Fruit fly (Drosophila melanogaster) whole organism, embryonic: ENCODE measurements around the gene SP555.

Source experiments
- Adf1 ChIP-seq: fragments of 200-800 bp; sonication (Bioruptor generic); IDR thresholded peaks from 2 replicates; pipeline ENCODE4 v1.3.6; 2022; ENCODE audit warnings: missing biosample characterization, missing genetic modification characterization
- Blimp-1 ChIP-seq: fragments of 200-800 bp; sonication (Bioruptor generic); optimal IDR thresholded peaks from 3 replicates; lab custom pipeline; 2018; ENCODE audit warnings: missing biosample characterization, missing genetic modification characterization, mild to moderate bottlenecking, moderate library complexity, missing genetic modification reagents
- CG12104 ChIP-seq: fragments of 200-800 bp; sonication (Bioruptor generic); optimal IDR thresholded peaks from 3 replicates; lab custom pipeline; 2016; ENCODE audit warnings: missing biosample characterization, missing genetic modification characterization
- CG12155 ChIP-seq: fragments of 200-800 bp; sonication (Bioruptor generic); optimal IDR thresholded peaks from 3 replicates; lab custom pipeline; 2016; ENCODE audit warnings: missing biosample characterization, missing genetic modification characterization
- CG12942 ChIP-seq: fragments of 200-800 bp; sonication (Bioruptor generic); optimal IDR thresholded peaks from 3 replicates; lab custom pipeline; 2016; ENCODE audit warnings: missing biosample characterization, missing genetic modification characterization
- CG13287 ChIP-seq: fragments of 200-800 bp; sonication (Bioruptor generic); IDR thresholded peaks from 2 replicates; pipeline ENCODE4 v1.3.6; 2022; ENCODE audit warnings: missing biosample characterization, missing genetic modification characterization; ENCODE audit not compliant: partially characterized antibody
- CG17359 ChIP-seq: fragments of 200-800 bp; sonication (Bioruptor generic); optimal IDR thresholded peaks from 3 replicates; lab custom pipeline; 2018; ENCODE audit warnings: missing biosample characterization, mild to moderate bottlenecking, missing genetic modification characterization, moderate library complexity
- CG18764 ChIP-seq: fragments of 200-800 bp; sonication (Bioruptor generic); optimal IDR thresholded peaks from 3 replicates; lab custom pipeline; 2016; ENCODE audit warnings: missing biosample characterization, missing genetic modification characterization
- CG6689 ChIP-seq: fragments of 200-800 bp; sonication (Bioruptor generic); IDR thresholded peaks from 2 replicates; pipeline ENCODE4 v1.3.6; 2022; ENCODE audit warnings: missing biosample characterization, missing genetic modification characterization
- CG6813 ChIP-seq: fragments of 200-800 bp; sonication (Bioruptor generic); optimal IDR thresholded peaks from 2 replicates; lab custom pipeline; 2017; ENCODE audit warnings: missing biosample characterization, missing genetic modification characterization, mild to moderate bottlenecking, moderate library complexity, missing genetic modification reagents
- CG8290 ChIP-seq, 3 experiments: fragments of 200-800 bp; sonication (Bioruptor generic); optimal IDR thresholded peaks; 2 replicates each; lab custom pipeline; 2016 to 2019; ENCODE audit warnings: missing biosample characterization in 3 of 3, missing genetic modification characterization in 3 of 3, mild to moderate bottlenecking in 2 of 3, moderate library complexity in 1 of 3
- CG8765 ChIP-seq: fragments of 200-800 bp; sonication (Bioruptor generic); IDR thresholded peaks from 2 replicates; pipeline ENCODE4 v1.3.6; 2022; ENCODE audit warnings: missing biosample characterization, missing genetic modification characterization
- CG9727 ChIP-seq: fragments of 200-800 bp; sonication (Bioruptor generic); optimal IDR thresholded peaks from 3 replicates; lab custom pipeline; 2017; ENCODE audit warnings: missing biosample characterization, mild to moderate bottlenecking, missing genetic modification characterization
- CoRest ChIP-seq: fragments of 200-800 bp; sonication (Bioruptor generic); optimal IDR thresholded peaks from 3 replicates; lab custom pipeline; 2018; ENCODE audit warnings: missing biosample characterization, mild to moderate bottlenecking, missing genetic modification characterization, moderate library complexity
- Dfd ChIP-seq, 2 experiments: fragments of >200 bp; optimal IDR thresholded peaks; 2 replicates each; lab custom pipeline; 2017; ENCODE audit warnings: missing biosample characterization in 2 of 2, missing genetic modification characterization in 2 of 2
- Dref ChIP-seq: fragments of 200-800 bp; sonication (Bioruptor generic); IDR thresholded peaks from 2 replicates; pipeline ENCODE4 v1.3.6; 2022; ENCODE audit warnings: missing biosample characterization, missing genetic modification characterization
- Gug ChIP-seq: fragments of 200-800 bp; sonication (Bioruptor generic); IDR thresholded peaks from 4 replicates; pipeline ENCODE4 v1.3.6; 2022; ENCODE audit warnings: missing biosample characterization, missing genetic modification characterization
- Hand ChIP-seq: fragments of 200-800 bp; sonication (Bioruptor generic); optimal IDR thresholded peaks from 2 replicates; lab custom pipeline; 2017; ENCODE audit warnings: mild to moderate bottlenecking, missing biosample characterization, missing genetic modification reagents, missing genetic modification characterization
- TFAM ChIP-seq: fragments of 200-800 bp; sonication (Bioruptor generic); optimal IDR thresholded peaks from 2 replicates; lab custom pipeline; 2017; ENCODE audit warnings: missing biosample characterization, missing genetic modification characterization, inconsistent platforms
- Xrp1 ChIP-seq: fragments of 200-800 bp; sonication (Bioruptor generic); IDR thresholded peaks from 2 replicates; pipeline ENCODE4 v1.3.6; 2022; ENCODE audit warnings: missing biosample characterization, missing genetic modification characterization
- bowl ChIP-seq: fragments of 200-800 bp; sonication (Bioruptor generic); IDR thresholded peaks from 2 replicates; pipeline ENCODE4 v1.3.6; 2022; ENCODE audit warnings: missing biosample characterization, missing genetic modification characterization
- cad ChIP-seq: fragments of >200 bp; optimal IDR thresholded peaks from 2 replicates; lab custom pipeline; 2017; ENCODE audit warnings: missing biosample characterization, missing genetic modification characterization
- chinmo ChIP-seq: fragments of 200-800 bp; sonication (Bioruptor generic); IDR thresholded peaks from 4 replicates; pipeline ENCODE4 v1.3.6; 2022; ENCODE audit warnings: missing biosample characterization, missing genetic modification characterization; ENCODE audit not compliant: partially characterized antibody
- chm ChIP-seq: fragments of 200-800 bp; sonication (Bioruptor generic); IDR thresholded peaks from 2 replicates; pipeline ENCODE4 v1.3.6; 2022; ENCODE audit warnings: missing biosample characterization, missing genetic modification characterization
- crc ChIP-seq: fragments of 200-800 bp; sonication (Bioruptor generic); optimal IDR thresholded peaks from 2 replicates; lab custom pipeline; 2016; ENCODE audit warnings: missing biosample characterization, missing genetic modification characterization
- cwo ChIP-seq: fragments of 200-800 bp; sonication (Bioruptor generic); optimal IDR thresholded peaks from 3 replicates; lab custom pipeline; 2017; ENCODE audit warnings: missing biosample characterization, missing genetic modification characterization, mild to moderate bottlenecking, moderate library complexity, missing genetic modification reagents
- dpn ChIP-seq, 2 experiments: fragments of 200-800 bp; sonication (Bioruptor generic); optimal IDR thresholded peaks; 3 replicates each; lab custom pipeline; 2016; ENCODE audit warnings: missing biosample characterization in 2 of 2, missing genetic modification characterization in 2 of 2
- ems ChIP-seq: fragments of 200-800 bp; sonication (Bioruptor generic); optimal IDR thresholded peaks from 3 replicates; lab custom pipeline; 2016; ENCODE audit warnings: missing biosample characterization, missing genetic modification characterization
- eve ChIP-seq, 2 experiments: fragments of >200 bp; optimal IDR thresholded peaks; 2 replicates each; lab custom pipeline; 2017; ENCODE audit warnings: missing biosample characterization in 2 of 2, missing genetic modification characterization in 2 of 2
- fd3F ChIP-seq: fragments of 200-800 bp; sonication (Bioruptor generic); optimal IDR thresholded peaks from 2 replicates; lab custom pipeline; 2018; ENCODE audit warnings: missing biosample characterization, mild to moderate bottlenecking, missing genetic modification characterization, moderate library complexity
- fu2 ChIP-seq: fragments of 200-800 bp; sonication (Bioruptor generic); optimal IDR thresholded peaks from 2 replicates; lab custom pipeline; 2016; ENCODE audit warnings: missing biosample characterization, missing genetic modification characterization
- hb ChIP-seq: fragments of 200-800 bp; sonication (Bioruptor generic); IDR thresholded peaks from 3 replicates; pipeline ENCODE4 v1.3.6; 2022; ENCODE audit warnings: missing biosample characterization, missing genetic modification characterization; ENCODE audit not compliant: partially characterized antibody
- hbn ChIP-seq: fragments of 200-800 bp; sonication (Bioruptor generic); IDR thresholded peaks from 2 replicates; pipeline ENCODE4 v1.3.6; 2022; ENCODE audit warnings: missing biosample characterization, missing genetic modification characterization; ENCODE audit not compliant: partially characterized antibody
- ind ChIP-seq: fragments of 200-800 bp; sonication (Bioruptor generic); optimal IDR thresholded peaks from 3 replicates; lab custom pipeline; 2016; ENCODE audit warnings: missing biosample characterization, missing genetic modification characterization
- inv ChIP-seq: fragments of 200-800 bp; sonication (Bioruptor generic); IDR thresholded peaks from 2 replicates; pipeline ENCODE4 v1.3.6; 2022; ENCODE audit warnings: missing biosample characterization, missing genetic modification characterization; ENCODE audit not compliant: partially characterized antibody
- kah ChIP-seq: fragments of 200-800 bp; sonication (Bioruptor generic); optimal IDR thresholded peaks from 2 replicates; lab custom pipeline; 2018; ENCODE audit warnings: missing biosample characterization, mild to moderate bottlenecking, missing genetic modification characterization
- knrl ChIP-seq: fragments of 200-800 bp; sonication (Bioruptor generic); IDR thresholded peaks from 3 replicates; pipeline ENCODE4 v1.3.6; 2022; ENCODE audit warnings: missing biosample characterization, missing genetic modification characterization; ENCODE audit not compliant: partially characterized antibody
- luna ChIP-seq: fragments of 200-800 bp; sonication (Bioruptor generic); optimal IDR thresholded peaks from 2 replicates; lab custom pipeline; 2016; ENCODE audit warnings: missing biosample characterization, missing genetic modification characterization
- maf-S ChIP-seq: fragments of 200-800 bp; sonication (Bioruptor generic); optimal IDR thresholded peaks from 2 replicates; lab custom pipeline; 2016; ENCODE audit warnings: missing biosample characterization, missing genetic modification characterization
- nerfin-2 ChIP-seq: fragments of 200-800 bp; sonication (Bioruptor generic); IDR thresholded peaks from 2 replicates; pipeline ENCODE4 v1.3.6; 2022; ENCODE audit warnings: missing biosample characterization, missing genetic modification characterization; ENCODE audit not compliant: partially characterized antibody
- nmo ChIP-seq: fragments of 200-800 bp; sonication (Bioruptor generic); optimal IDR thresholded peaks from 2 replicates; lab custom pipeline; 2018; ENCODE audit warnings: missing biosample characterization, mild to moderate bottlenecking, missing genetic modification characterization, moderate library complexity
- ranshi ChIP-seq: fragments of 200-800 bp; sonication (Bioruptor generic); IDR thresholded peaks from 2 replicates; pipeline ENCODE4 v1.3.6; 2022; ENCODE audit warnings: missing biosample characterization, missing genetic modification characterization
- shn ChIP-seq: fragments of 200-800 bp; sonication (Bioruptor generic); optimal IDR thresholded peaks from 3 replicates; lab custom pipeline; 2016; ENCODE audit warnings: missing biosample characterization, missing genetic modification characterization
- sisA ChIP-seq: fragments of 200-800 bp; sonication (Bioruptor generic); IDR thresholded peaks from 2 replicates; pipeline ENCODE4 v1.3.6; 2022; ENCODE audit warnings: missing biosample characterization, missing genetic modification characterization
- toy ChIP-seq: fragments of 200-800 bp; sonication (Bioruptor generic); IDR thresholded peaks from 2 replicates; pipeline ENCODE4 v1.3.6; 2022; ENCODE audit warnings: missing biosample characterization, missing genetic modification characterization
- usp ChIP-seq: fragments of >200 bp; optimal IDR thresholded peaks from 2 replicates; lab custom pipeline; 2017; ENCODE audit warnings: missing biosample characterization, missing genetic modification characterization
- vvl ChIP-seq: fragments of 200-800 bp; sonication (Bioruptor generic); IDR thresholded peaks from 2 replicates; pipeline ENCODE4 v1.3.6; 2022; ENCODE audit warnings: missing biosample characterization, missing genetic modification characterization
- zf30C ChIP-seq: fragments of 200-800 bp; sonication (Bioruptor generic); optimal IDR thresholded peaks from 3 replicates; lab custom pipeline; 2018; ENCODE audit warnings: missing biosample characterization, mild to moderate bottlenecking, missing genetic modification characterization

SP555 gene

DNA sequence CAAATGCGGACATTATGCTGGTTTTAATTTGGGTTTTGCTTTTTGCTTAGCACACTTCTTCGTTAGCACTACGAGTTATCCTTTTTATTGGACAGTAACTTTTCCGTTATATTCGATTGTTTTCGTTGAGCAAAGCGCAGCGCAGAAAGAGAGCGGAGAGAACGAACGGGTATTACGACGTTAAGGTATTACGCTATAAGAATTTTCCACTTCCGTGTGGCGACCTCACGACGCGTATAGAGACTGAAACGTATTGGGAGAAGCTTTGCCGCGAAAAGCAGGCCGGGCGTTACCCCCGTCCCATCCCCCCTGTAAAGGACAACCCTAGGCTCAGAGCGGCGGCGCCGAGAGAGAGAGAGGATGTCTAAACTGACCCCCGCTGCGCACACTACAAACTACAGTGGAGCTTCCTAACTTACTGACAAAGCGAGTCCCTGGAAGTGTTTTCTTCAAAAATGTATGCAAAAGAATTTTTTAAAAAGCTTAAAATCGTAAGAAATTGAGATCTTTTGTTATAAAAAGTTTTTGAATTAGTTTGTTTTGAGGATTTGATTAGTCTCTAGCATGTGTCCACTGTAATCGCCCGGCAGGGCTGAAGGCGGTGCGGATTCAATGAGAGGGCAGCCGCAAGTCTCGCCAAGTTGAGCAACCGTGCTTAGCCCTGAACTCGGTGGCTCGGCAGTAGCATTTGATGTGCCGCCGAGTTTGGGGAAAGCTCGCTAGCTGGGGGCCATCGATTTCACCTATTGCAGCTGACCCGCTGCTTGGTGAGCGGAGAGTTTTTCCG, 32.6 kb upstream of the SP555 start (continued):
- TF ChIP-seq CG12155 (peak; percentile 93), Adf1 (GFP tag; lab: Robert Waterston, UW) (peak; percentile 83), nmo (GFP tag; lab: Kevin White, UChicago) (peak; percentile 92), CG12104 (GFP tag; lab: Kevin White, UChicago) (peak; percentile 89), zf30C (no peak), ind (peak; percentile 96), CG8765 (peak; percentile 83), CG13287 (GFP tag; lab: Robert Waterston, UW) (no peak), Dref (GFP tag; lab: Robert Waterston, UW) (0 out of 2 replicates have a peak, but pooled peaks have one; percentile 36), chm (GFP tag; lab: Robert Waterston, UW) (peak; percentile 94), ems (GFP tag; lab: Kevin White, UChicago) (peak; percentile 94), CG17359 (peak; percentile 97), bowl (GFP tag; lab: Robert Waterston, UW) (peak; percentile 84; the same call in 1 of the 2 replicates), kah (peak; percentile 81), inv (GFP tag; lab: Robert Waterston, UW) (no peak), eve (GFP tag; optimal IDR thresholded peaks at IDR 0.05; lab: Kevin White, UChicago) (no peak), knrl (no peak), crc (GFP tag; lab: Kevin White, UChicago) (peak; percentile 91), CG8290 (GFP tag; optimal IDR thresholded peaks at IDR 0.05; lab: Kevin White, UChicago) (peak; percentile 77), CG8290 (tag; optimal IDR thresholded peaks at IDR 0.05; lab: Kevin White, UChicago) (peak; percentile 34 to 74), ranshi (peak; percentile 97), vvl (GFP tag; lab: Robert Waterston, UW) (peak; percentile 98), CG9727 (GFP tag; lab: Kevin White, UChicago) (peak; percentile 93), chinmo (GFP tag; lab: Robert Waterston, UW) (no peak), hb (GFP tag; lab: Robert Waterston, UW) (no peak), luna (peak; percentile 93), dpn (GFP tag; optimal IDR thresholded peaks at IDR 0.05; lab: Kevin White, UChicago) (peak; percentile 95 to 96), toy (GFP tag; lab: Robert Waterston, UW) (peak; percentile 82), CG18764 (peak; percentile 84), CG6813 (GFP tag; lab: Kevin White, UChicago) (peak; percentile 94), maf-S (GFP tag; lab: Kevin White, UChicago) (peak; percentile 93), Xrp1 (GFP tag; lab: Robert Waterston, UW) (peak; percentile 97), Hand (GFP tag; lab: Kevin White, UChicago) (peak; percentile 98), Blimp-1 (GFP tag; lab: Kevin White, UChicago) (peak; percentile 90), CG12942 (peak; percentile 84), fd3F (GFP tag; lab: Kevin White, UChicago) (peak; percentile 94), fu2 (GFP tag; lab: Kevin White, UChicago) (peak; percentile 95), Gug (GFP tag; lab: Robert Waterston, UW) (peak; percentile 97), cwo (GFP tag; lab: Kevin White, UChicago) (peak; percentile 95), hbn (GFP tag; lab: Robert Waterston, UW) (no peak), usp (no peak), Dfd (GFP tag; optimal IDR thresholded peaks at IDR 0.05; lab: Kevin White, UChicago) (no peak), CG6689 (peak; percentile 95), CoRest (peak; percentile 94), nerfin-2 (GFP tag; lab: Robert Waterston, UW) (no peak), sisA (GFP tag; lab: Robert Waterston, UW) (peak; percentile 97), TFAM (GFP tag; lab: Kevin White, UChicago) (peak; percentile 44), shn (GFP tag; lab: Kevin White, UChicago) (peak; percentile 91), cad (GFP tag; lab: Kevin White, UChicago) (no peak)
